Fruit fly (Drosophila melanogaster) whole organism, prepupa: ENCODE results near the gene CG15646.

Source experiments
- Blimp-1 ChIP-seq: fragments of 200-800 bp; sonication (Bioruptor generic); optimal IDR thresholded peaks from 3 replicates; lab custom pipeline; 2017; ENCODE audit warnings: missing biosample characterization, missing genetic modification characterization, mild to moderate bottlenecking, moderate library complexity, missing genetic modification reagents
- CG10631 ChIP-seq: fragments of 200-800 bp; sonication (Bioruptor generic); optimal IDR thresholded peaks from 2 replicates; lab custom pipeline; 2016; ENCODE audit warnings: missing biosample characterization, missing genetic modification characterization
- CG10669 ChIP-seq: fragments of 200-800 bp; sonication (Bioruptor generic); optimal IDR thresholded peaks from 3 replicates; lab custom pipeline; 2018; ENCODE audit warnings: missing biosample characterization, mild to moderate bottlenecking, missing genetic modification characterization, moderate library complexity
- CG11294 ChIP-seq: fragments of 200-800 bp; sonication (Bioruptor generic); IDR thresholded peaks from 2 replicates; pipeline ENCODE4 v1.3.6; 2022; ENCODE audit warnings: missing biosample characterization, missing genetic modification characterization
- CG11762 ChIP-seq: fragments of 200-800 bp; sonication (Bioruptor generic); optimal IDR thresholded peaks from 3 replicates; lab custom pipeline; 2016; ENCODE audit warnings: missing biosample characterization, missing genetic modification characterization; ENCODE audit not compliant: insufficient read depth
- CG11902 ChIP-seq: fragments of 200-800 bp; sonication (Bioruptor generic); optimal IDR thresholded peaks from 3 replicates; lab custom pipeline; 2016; ENCODE audit warnings: missing biosample characterization, missing genetic modification characterization
- CG15336 ChIP-seq: fragments of 200-800 bp; sonication (Bioruptor generic); IDR thresholded peaks from 2 replicates; pipeline ENCODE4 v1.3.6; 2022; ENCODE audit warnings: missing biosample characterization, missing genetic modification characterization
- CG1621 ChIP-seq: fragments of 200-800 bp; sonication (Bioruptor generic); optimal IDR thresholded peaks from 3 replicates; lab custom pipeline; 2018; ENCODE audit warnings: missing biosample characterization, mild to moderate bottlenecking, missing genetic modification characterization
- CG16779 ChIP-seq: fragments of 200-800 bp; sonication (Bioruptor generic); optimal IDR thresholded peaks from 3 replicates; lab custom pipeline; 2017; ENCODE audit warnings: missing biosample characterization, mild to moderate bottlenecking, missing genetic modification characterization
- CG31627 ChIP-seq: fragments of 200-800 bp; sonication (Bioruptor generic); optimal IDR thresholded peaks from 3 replicates; lab custom pipeline; 2016; ENCODE audit warnings: missing biosample characterization, missing genetic modification characterization
- CG32006 ChIP-seq: fragments of 200-800 bp; sonication (Bioruptor generic); optimal IDR thresholded peaks from 3 replicates; lab custom pipeline; 2017; ENCODE audit warnings: missing biosample characterization, mild to moderate bottlenecking, missing genetic modification characterization
- CG34406 ChIP-seq: fragments of 200-800 bp; sonication (Bioruptor generic); optimal IDR thresholded peaks from 3 replicates; lab custom pipeline; 2016; ENCODE audit warnings: missing biosample characterization, missing genetic modification characterization
- CG3919 ChIP-seq: fragments of 200-800 bp; sonication (Bioruptor generic); optimal IDR thresholded peaks from 3 replicates; lab custom pipeline; 2016; ENCODE audit warnings: missing biosample characterization, missing genetic modification characterization
- CG4318 ChIP-seq: fragments of 200-800 bp; sonication (Bioruptor generic); optimal IDR thresholded peaks from 3 replicates; lab custom pipeline; 2017; ENCODE audit warnings: missing biosample characterization, mild to moderate bottlenecking, missing genetic modification characterization
- CG6163 ChIP-seq: fragments of 200-800 bp; sonication (Bioruptor generic); IDR thresholded peaks from 3 replicates; pipeline ENCODE4 v1.3.6; 2022; ENCODE audit warnings: missing biosample characterization, missing genetic modification characterization
- CG6792 ChIP-seq: fragments of 200-800 bp; sonication (Bioruptor generic); optimal IDR thresholded peaks from 3 replicates; lab custom pipeline; 2016; ENCODE audit warnings: missing biosample characterization, missing genetic modification characterization
- CG6808 ChIP-seq: fragments of 200-800 bp; sonication (Bioruptor generic); optimal IDR thresholded peaks from 3 replicates; lab custom pipeline; 2017; ENCODE audit warnings: missing biosample characterization, missing genetic modification characterization, mild to moderate bottlenecking, moderate library complexity, missing genetic modification reagents
- CG6854 ChIP-seq: fragments of 200-800 bp; sonication (Bioruptor generic); optimal IDR thresholded peaks from 2 replicates; lab custom pipeline; 2017; ENCODE audit warnings: missing biosample characterization, mild to moderate bottlenecking, missing genetic modification characterization
- CG7368 ChIP-seq: fragments of 200-800 bp; sonication (Bioruptor generic); optimal IDR thresholded peaks from 3 replicates; lab custom pipeline; 2016; ENCODE audit warnings: missing biosample characterization, missing genetic modification characterization
- CG8119 ChIP-seq: fragments of 200-800 bp; sonication (Bioruptor generic); IDR thresholded peaks from 3 replicates; pipeline ENCODE4 v1.3.6; 2022; ENCODE audit warnings: missing biosample characterization, missing genetic modification characterization
- CG8632 ChIP-seq: fragments of 200-800 bp; sonication (Bioruptor generic); optimal IDR thresholded peaks from 3 replicates; lab custom pipeline; 2016; ENCODE audit warnings: missing biosample characterization, missing genetic modification characterization
- CG9139 ChIP-seq: fragments of 200-800 bp; sonication (Bioruptor generic); optimal IDR thresholded peaks from 3 replicates; lab custom pipeline; 2017; ENCODE audit warnings: missing biosample characterization, mild to moderate bottlenecking, missing genetic modification characterization
- Eip75B ChIP-seq: fragments of 200-800 bp; sonication (Bioruptor generic); optimal IDR thresholded peaks from 3 replicates; lab custom pipeline; 2016; ENCODE audit warnings: missing biosample characterization, missing genetic modification characterization
- Eip93F ChIP-seq: fragments of 200-800 bp; sonication (Bioruptor generic); optimal IDR thresholded peaks from 2 replicates; lab custom pipeline; 2016; ENCODE audit warnings: missing biosample characterization, mild to moderate bottlenecking, missing genetic modification characterization
- Ets21C ChIP-seq: fragments of 200-800 bp; sonication (Bioruptor generic); optimal IDR thresholded peaks from 3 replicates; lab custom pipeline; 2016; ENCODE audit warnings: missing biosample characterization, missing genetic modification characterization
- Ets96B ChIP-seq: fragments of 200-800 bp; optimal IDR thresholded peaks from 2 replicates; lab custom pipeline; 2019; ENCODE audit warnings: missing biosample characterization, mild to moderate bottlenecking, missing genetic modification characterization, moderate library complexity
- Hr38 ChIP-seq: sonication (Bioruptor generic); optimal IDR thresholded peaks from 2 replicates; lab custom pipeline; 2016; ENCODE audit warnings: missing biosample characterization, missing genetic modification characterization
- Hr39 ChIP-seq: fragments of 200-800 bp; sonication (Bioruptor generic); optimal IDR thresholded peaks from 2 replicates; lab custom pipeline; 2016; ENCODE audit warnings: missing biosample characterization, missing genetic modification characterization
- Hr4 ChIP-seq: fragments of 200-800 bp; sonication (Bioruptor generic); optimal IDR thresholded peaks from 3 replicates; lab custom pipeline; 2016; ENCODE audit warnings: missing biosample characterization, missing genetic modification characterization
- Lpt ChIP-seq: fragments of 200-800 bp; sonication (Bioruptor generic); optimal IDR thresholded peaks from 3 replicates; lab custom pipeline; 2016; ENCODE audit warnings: missing biosample characterization, missing genetic modification characterization
- OdsH ChIP-seq: fragments of 200-800 bp; sonication (Bioruptor generic); optimal IDR thresholded peaks from 3 replicates; lab custom pipeline; 2016; ENCODE audit warnings: missing biosample characterization, missing genetic modification characterization
- Sox102F ChIP-seq: fragments of 200-800 bp; sonication (Bioruptor generic); optimal IDR thresholded peaks from 2 replicates; lab custom pipeline; 2016; ENCODE audit warnings: missing biosample characterization, mild to moderate bottlenecking, missing genetic modification characterization
- Sox14 ChIP-seq: fragments of 200-800 bp; sonication (Bioruptor generic); optimal IDR thresholded peaks from 3 replicates; lab custom pipeline; 2016; ENCODE audit warnings: missing biosample characterization, missing genetic modification characterization
- Sox15 ChIP-seq: fragments of 200-800 bp; sonication (Bioruptor generic); optimal IDR thresholded peaks from 3 replicates; lab custom pipeline; 2016; ENCODE audit warnings: missing biosample characterization, missing genetic modification characterization
- achi ChIP-seq: fragments of 200-800 bp; sonication (Bioruptor generic); optimal IDR thresholded peaks from 3 replicates; lab custom pipeline; 2016; ENCODE audit warnings: missing biosample characterization, missing genetic modification characterization
- acj6 ChIP-seq: fragments of 200-800 bp; sonication (Bioruptor generic); optimal IDR thresholded peaks from 3 replicates; lab custom pipeline; 2016; ENCODE audit warnings: missing biosample characterization, missing genetic modification characterization
- cyc ChIP-seq: fragments of 200-800 bp; sonication (Bioruptor generic); optimal IDR thresholded peaks from 3 replicates; lab custom pipeline; 2016; ENCODE audit warnings: missing biosample characterization, missing genetic modification characterization
- eg ChIP-seq: fragments of 200-800 bp; sonication (Bioruptor generic); IDR thresholded peaks from 3 replicates; pipeline ENCODE4 v1.3.6; 2022; ENCODE audit warnings: missing biosample characterization, missing genetic modification characterization
- esn ChIP-seq: fragments of 200-800 bp; sonication (Bioruptor generic); optimal IDR thresholded peaks from 2 replicates; lab custom pipeline; 2016; ENCODE audit warnings: missing biosample characterization, mild to moderate bottlenecking, missing genetic modification characterization, moderate library complexity
- fd59A ChIP-seq: fragments of 200-800 bp; sonication (Bioruptor generic); optimal IDR thresholded peaks from 2 replicates; lab custom pipeline; 2017; ENCODE audit warnings: missing biosample characterization, mild to moderate bottlenecking, missing genetic modification characterization, missing genetic modification reagents
- lz ChIP-seq: fragments of 200-800 bp; sonication (Bioruptor generic); optimal IDR thresholded peaks from 3 replicates; lab custom pipeline; 2016; ENCODE audit warnings: missing biosample characterization, missing genetic modification characterization
- pdm3 ChIP-seq: fragments of 200-800 bp; sonication (Bioruptor generic); optimal IDR thresholded peaks from 3 replicates; lab custom pipeline; 2016; ENCODE audit warnings: missing biosample characterization, missing genetic modification characterization
- salr ChIP-seq, 2 experiments: fragments of 200-800 bp; sonication (Bioruptor generic); optimal IDR thresholded peaks; 3 replicates each; lab custom pipeline; 2016 to 2018; ENCODE audit warnings: missing biosample characterization in 2 of 2, missing genetic modification characterization in 2 of 2, mild to moderate bottlenecking in 1 of 2
- spab ChIP-seq: fragments of 200-800 bp; sonication (Bioruptor generic); optimal IDR thresholded peaks from 2 replicates; lab custom pipeline; 2017; ENCODE audit warnings: missing biosample characterization, mild to moderate bottlenecking, missing genetic modification characterization, missing genetic modification reagents
- ss ChIP-seq, 2 experiments: fragments of 200-800 bp; sonication (Bioruptor generic); optimal IDR thresholded peaks; 2 replicates in 1 of 2; 3 replicates in 1 of 2; lab custom pipeline; 2017 to 2018; ENCODE audit warnings: mild to moderate bottlenecking in 2 of 2, missing biosample characterization in 2 of 2, missing genetic modification characterization in 2 of 2, moderate library complexity in 1 of 2
- svp ChIP-seq: fragments of 200-800 bp; sonication (Bioruptor generic); peaks from one replicate; lab custom pipeline; 2016; ENCODE audit warnings: missing biosample characterization, missing genetic modification characterization
- topi ChIP-seq: fragments of 200-800 bp; sonication (Bioruptor generic); optimal IDR thresholded peaks from 3 replicates; lab custom pipeline; 2016; ENCODE audit warnings: missing biosample characterization, missing genetic modification characterization
- vri ChIP-seq: fragments of 200-800 bp; sonication (Bioruptor generic); optimal IDR thresholded peaks from 3 replicates; lab custom pipeline; 2016; ENCODE audit warnings: missing biosample characterization, mild to moderate bottlenecking, missing genetic modification characterization

Gene CG15646

DNA sequence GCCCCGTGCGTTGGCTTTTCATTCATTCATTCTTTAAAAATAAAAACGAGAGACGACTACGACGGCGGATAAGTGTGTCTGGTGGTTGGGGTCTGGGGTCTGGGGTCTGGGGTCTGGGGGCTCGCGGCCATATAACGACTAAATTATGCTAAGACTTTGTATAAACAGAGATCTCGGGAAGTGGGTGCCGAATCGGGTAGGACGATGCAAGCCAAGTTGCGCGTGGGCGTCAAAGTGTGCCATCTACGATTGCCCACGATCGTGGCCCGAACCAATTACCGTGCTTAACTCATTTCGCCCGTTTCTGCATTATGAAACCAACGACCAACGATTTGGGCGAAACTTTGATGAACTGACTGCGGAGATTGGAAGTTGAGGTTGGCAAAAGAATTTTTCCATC is 47.0 kb downstream of the CG15646 start:
- TF ChIP-seq CG10669 (no peak), lz (no peak), CG34406 (no peak), salr (GFP tag; optimal IDR thresholded peaks at IDR 0.05; lab: Kevin White, UChicago) (no peak), CG11762 (no peak), Ets21C (GFP tag; lab: Kevin White, UChicago) (no peak), Eip75B (GFP tag; lab: Kevin White, UChicago) (no peak), spab (GFP tag; lab: Kevin White, UChicago) (no peak), OdsH (GFP tag; lab: Kevin White, UChicago) (no peak), CG9139 (GFP tag; lab: Kevin White, UChicago) (no peak), acj6 (no peak), CG8119 (no peak), Eip93F (no peak), pdm3 (GFP tag; lab: Kevin White, UChicago) (no peak)

DNA sequence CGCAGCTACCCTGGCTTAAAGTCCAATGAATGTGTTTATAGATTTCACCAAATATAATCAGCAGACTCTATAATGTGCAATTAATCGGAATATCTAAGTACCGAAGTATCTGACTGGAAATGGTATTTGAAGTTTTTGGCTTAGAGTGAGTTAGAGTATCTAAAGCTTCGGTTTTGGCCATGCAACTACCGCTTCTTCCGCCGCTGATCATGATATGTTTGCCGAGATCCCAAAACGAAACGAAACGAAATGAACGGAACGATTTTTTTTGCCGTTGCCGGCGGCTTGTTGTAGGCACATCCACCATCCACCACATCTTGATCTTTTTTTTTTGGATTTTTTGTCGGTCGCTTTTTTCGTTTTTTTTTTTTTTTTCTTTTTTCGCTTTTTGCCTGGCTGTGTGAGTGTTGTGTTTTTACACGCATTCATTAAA is 47.8 kb downstream of the CG15646 start:
- peak; percentile 65 for TF ChIP-seq CG11902
- peak; percentile 78 for TF ChIP-seq vri (GFP tag; lab: Kevin White, UChicago)
- TF ChIP-seq Blimp-1 (GFP tag; lab: Kevin White, UChicago) = peak; percentile 61
- TF ChIP-seq acj6 = peak; percentile 75
- TF ChIP-seq Hr4 (GFP tag; lab: Kevin White, UChicago) = peak; percentile 82
- TF ChIP-seq salr (GFP tag; optimal IDR thresholded peaks at IDR 0.05; lab: Kevin White, UChicago) = peak; percentile 47 to 59
- TF ChIP-seq ss (GFP tag; optimal IDR thresholded peaks at IDR 0.05; lab: Kevin White, UChicago) = peak; percentile 87 to 91
- peak; percentile 76 for TF ChIP-seq CG7368 (GFP tag; lab: Kevin White, UChicago)
- TF ChIP-seq Eip75B (GFP tag; lab: Kevin White, UChicago) = peak; percentile 85
- peak; percentile 67 for TF ChIP-seq CG9139 (GFP tag; lab: Kevin White, UChicago)
- TF ChIP-seq CG6792 (GFP tag; lab: Kevin White, UChicago) = peak; percentile 87
- TF ChIP-seq Sox14 (GFP tag; lab: Kevin White, UChicago) = peak; percentile 77
- TF ChIP-seq Ets96B (tag; lab: Kevin White, UChicago) = peak; percentile 69
- TF ChIP-seq lz = peak; percentile 84
- peak; percentile 86 for TF ChIP-seq esn (GFP tag; lab: Kevin White, UChicago)
- peak; percentile 57 for TF ChIP-seq fd59A (GFP tag; lab: Kevin White, UChicago)
- TF ChIP-seq CG6163 = peak; percentile 94
- TF ChIP-seq Lpt (GFP tag; lab: Kevin White, UChicago) = peak; percentile 77
- peak; percentile 64 for TF ChIP-seq spab (GFP tag; lab: Kevin White, UChicago)
- peak; percentile 75 for TF ChIP-seq Eip93F
- TF ChIP-seq CG3919 = peak; percentile 81
- peak; percentile 82 for TF ChIP-seq pdm3 (GFP tag; lab: Kevin White, UChicago)
- peak; percentile 87 for TF ChIP-seq cyc (GFP tag; lab: Kevin White, UChicago)
- TF ChIP-seq CG4318 (GFP tag; lab: Kevin White, UChicago) = peak; percentile 80
- peak; percentile 76 for TF ChIP-seq achi (GFP tag; lab: Kevin White, UChicago)
- peak; percentile 89 for TF ChIP-seq Hr39 (GFP tag; lab: Kevin White, UChicago)
- TF ChIP-seq CG10631 (GFP tag; lab: Kevin White, UChicago) = peak; percentile 70
- TF ChIP-seq topi (GFP tag; lab: Kevin White, UChicago) = peak; percentile 82
- peak; percentile 63 for TF ChIP-seq CG10669
- peak; percentile 89 for TF ChIP-seq CG32006 (GFP tag; lab: Kevin White, UChicago)
- TF ChIP-seq CG8119 = peak; percentile 88
- peak; percentile 2 for TF ChIP-seq Hr38 (GFP tag; lab: Kevin White, UChicago)
- peak; percentile 94 for TF ChIP-seq eg (GFP tag; lab: Robert Waterston, UW)
- TF ChIP-seq Ets21C (GFP tag; lab: Kevin White, UChicago) = peak; percentile 74
- TF ChIP-seq CG16779 = peak; percentile 74
- TF ChIP-seq CG8632 = peak; percentile 76
- TF ChIP-seq CG11294 (GFP tag; lab: Robert Waterston, UW) = peak; percentile 75
- TF ChIP-seq CG15336 (GFP tag; lab: Robert Waterston, UW) = peak; percentile 91
- peak; percentile 84 for TF ChIP-seq CG31627
- peak; percentile 33 for TF ChIP-seq CG1621
- TF ChIP-seq svp = peak; percentile 95
- peak; percentile 85 for TF ChIP-seq OdsH (GFP tag; lab: Kevin White, UChicago)
- peak; percentile 82 for TF ChIP-seq Sox102F (GFP tag; lab: Kevin White, UChicago)
- TF ChIP-seq CG6854 = peak; percentile 61
- TF ChIP-seq Sox15 (GFP tag; lab: Kevin White, UChicago) = peak; percentile 75
- TF ChIP-seq CG6808 (GFP tag; lab: Kevin White, UChicago) = peak; percentile 73
- TF ChIP-seq CG34406 = peak; percentile 78
